Fruit fly (Drosophila melanogaster) whole organism, embryonic: Measurements from ENCODE around the gene CG10086.

Experiments used
- Abd-B ChIP-seq: fragments of 200-800 bp; sonication (Bioruptor generic); optimal IDR thresholded peaks from 2 replicates; lab custom pipeline; 2018; ENCODE audit warnings: missing biosample characterization, mild to moderate bottlenecking, missing genetic modification characterization, moderate library complexity
- Antp ChIP-seq: fragments of 200-800 bp; sonication (Bioruptor generic); optimal IDR thresholded peaks from 3 replicates; lab custom pipeline; 2016; ENCODE audit warnings: missing biosample characterization, missing genetic modification characterization
- CG10321 ChIP-seq: fragments of 200-800 bp; sonication (Bioruptor generic); IDR thresholded peaks from 2 replicates; pipeline ENCODE4 v1.3.6; 2022; ENCODE audit warnings: missing biosample characterization, missing genetic modification characterization
- CG11560 ChIP-seq: fragments of 200-800 bp; sonication (Bioruptor generic); IDR thresholded peaks from 3 replicates; pipeline ENCODE4 v1.3.6; 2022; ENCODE audit warnings: missing biosample characterization, missing genetic modification characterization
- CG12769 ChIP-seq: fragments of 200-800 bp; sonication (Bioruptor generic); optimal IDR thresholded peaks from 2 replicates; lab custom pipeline; 2019; ENCODE audit warnings: missing biosample characterization, mild to moderate bottlenecking, missing genetic modification characterization, moderate library complexity
- CG14860 ChIP-seq: fragments of 200-800 bp; sonication (Bioruptor generic); IDR thresholded peaks from 3 replicates; pipeline ENCODE4 v1.3.6; 2022; ENCODE audit warnings: missing biosample characterization, missing genetic modification characterization; ENCODE audit not compliant: partially characterized antibody
- CG15514 ChIP-seq: fragments of 200-800 bp; sonication (Bioruptor generic); optimal IDR thresholded peaks from 3 replicates; lab custom pipeline; 2017; ENCODE audit warnings: missing biosample characterization, missing genetic modification characterization, mild to moderate bottlenecking, moderate library complexity, missing genetic modification reagents
- CG2129 ChIP-seq: fragments of 200-800 bp; sonication (Bioruptor generic); IDR thresholded peaks from 2 replicates; pipeline ENCODE4 v1.3.6; 2022; ENCODE audit warnings: missing biosample characterization, missing genetic modification characterization; ENCODE audit not compliant: partially characterized antibody
- CG2875 ChIP-seq: fragments of 200-800 bp; sonication (Bioruptor generic); optimal IDR thresholded peaks from 2 replicates; lab custom pipeline; 2017; ENCODE audit warnings: missing biosample characterization, mild to moderate bottlenecking, missing genetic modification characterization, missing genetic modification reagents
- CG3163 ChIP-seq: fragments of 200-800 bp; sonication (Bioruptor generic); optimal IDR thresholded peaks from 3 replicates; lab custom pipeline; 2016; ENCODE audit warnings: missing biosample characterization, missing genetic modification characterization
- CG3726 ChIP-seq: fragments of 200-800 bp; sonication (Bioruptor generic); IDR thresholded peaks from 3 replicates; pipeline ENCODE4, ENCODE4 v1.3.6; 2022; ENCODE audit warnings: missing biosample characterization, missing genetic modification characterization
- CG4424 ChIP-seq: fragments of 200-800 bp; sonication (Bioruptor generic); optimal IDR thresholded peaks from 3 replicates; lab custom pipeline; 2016; ENCODE audit warnings: missing biosample characterization, missing genetic modification characterization
- CG4854 ChIP-seq: fragments of 200-800 bp; sonication (Bioruptor generic); optimal IDR thresholded peaks from 2 replicates; lab custom pipeline; 2016; ENCODE audit warnings: missing biosample characterization, missing genetic modification characterization, inconsistent platforms
- CG6254 ChIP-seq: fragments of 200-800 bp; sonication (Bioruptor generic); optimal IDR thresholded peaks from 3 replicates; lab custom pipeline; 2017; ENCODE audit warnings: mild to moderate bottlenecking, missing biosample characterization, missing genetic modification reagents, missing genetic modification characterization
- CG6272 ChIP-seq: fragments of 200-800 bp; sonication (Bioruptor generic); IDR thresholded peaks from 2 replicates; pipeline ENCODE4 v1.3.6; 2022; ENCODE audit warnings: missing biosample characterization, missing genetic modification characterization
- CG7556 ChIP-seq: fragments of 200-800 bp; sonication (Bioruptor generic); optimal IDR thresholded peaks from 2 replicates; lab custom pipeline; 2017; ENCODE audit warnings: missing biosample characterization, mild to moderate bottlenecking, missing genetic modification characterization
- CG7963 ChIP-seq: fragments of 200-800 bp; sonication (Bioruptor generic); IDR thresholded peaks from 3 replicates; pipeline ENCODE4 v1.3.6; 2022; ENCODE audit warnings: missing biosample characterization, missing genetic modification characterization; ENCODE audit not compliant: partially characterized antibody
- CG9727 ChIP-seq: fragments of 200-800 bp; sonication (Bioruptor generic); optimal IDR thresholded peaks from 3 replicates; lab custom pipeline; 2017; ENCODE audit warnings: missing biosample characterization, mild to moderate bottlenecking, missing genetic modification characterization
- Deaf1 ChIP-seq: fragments of 200-800 bp; optimal IDR thresholded peaks from 3 replicates; lab custom pipeline; 2019; ENCODE audit warnings: missing biosample characterization, mild to moderate bottlenecking, missing genetic modification characterization, moderate library complexity
- HLH4C ChIP-seq: fragments of 200-800 bp; sonication (Bioruptor generic); IDR thresholded peaks from 3 replicates; pipeline ENCODE4 v1.3.6; 2022; ENCODE audit warnings: missing biosample characterization, missing genetic modification characterization; ENCODE audit not compliant: partially characterized antibody
- Hmx ChIP-seq: fragments of 200-800 bp; sonication (Bioruptor generic); optimal IDR thresholded peaks from 2 replicates; lab custom pipeline; 2016; ENCODE audit warnings: missing biosample characterization, missing genetic modification characterization
- Mad ChIP-seq: fragments of 200-800 bp; sonication (Bioruptor generic); optimal IDR thresholded peaks from 2 replicates; lab custom pipeline; 2016; ENCODE audit warnings: missing biosample characterization, missing genetic modification characterization
- Meics ChIP-seq: fragments of 200-800 bp; sonication (Bioruptor generic); optimal IDR thresholded peaks from 2 replicates; lab custom pipeline; 2017; ENCODE audit warnings: missing biosample characterization, mild to moderate bottlenecking, missing genetic modification characterization
- PHDP ChIP-seq: fragments of 200-800 bp; sonication (Bioruptor generic); optimal IDR thresholded peaks from 3 replicates; lab custom pipeline; 2018; ENCODE audit warnings: missing biosample characterization, mild to moderate bottlenecking, missing genetic modification characterization, moderate library complexity
- Rx ChIP-seq: fragments of 200-800 bp; sonication (Bioruptor generic); IDR thresholded peaks from 2 replicates; pipeline ENCODE4 v1.3.6; 2022; ENCODE audit warnings: missing biosample characterization, missing genetic modification characterization
- Vsx1 ChIP-seq: fragments of 200-800 bp; sonication (Bioruptor generic); optimal IDR thresholded peaks from 2 replicates; lab custom pipeline; 2017; ENCODE audit warnings: missing biosample characterization, mild to moderate bottlenecking, missing genetic modification characterization, missing genetic modification reagents
- abd-A ChIP-seq: fragments of 200-800 bp; sonication (Bioruptor generic); optimal IDR thresholded peaks from 3 replicates; lab custom pipeline; 2019; ENCODE audit warnings: missing biosample characterization, mild to moderate bottlenecking, missing genetic modification characterization, moderate library complexity
- br ChIP-seq: fragments of >200 bp; optimal IDR thresholded peaks from 2 replicates; lab custom pipeline; 2017
- cad ChIP-seq: fragments of >200 bp; optimal IDR thresholded peaks from 2 replicates; lab custom pipeline; 2017; ENCODE audit warnings: missing biosample characterization, missing genetic modification characterization
- chinmo ChIP-seq: fragments of 200-800 bp; sonication (Bioruptor generic); IDR thresholded peaks from 4 replicates; pipeline ENCODE4 v1.3.6; 2022; ENCODE audit warnings: missing biosample characterization, missing genetic modification characterization; ENCODE audit not compliant: partially characterized antibody
- chm ChIP-seq: fragments of 200-800 bp; sonication (Bioruptor generic); IDR thresholded peaks from 2 replicates; pipeline ENCODE4 v1.3.6; 2022; ENCODE audit warnings: missing biosample characterization, missing genetic modification characterization
- chn ChIP-seq: fragments of 200-800 bp; sonication (Bioruptor generic); optimal IDR thresholded peaks from 2 replicates; lab custom pipeline; 2016; ENCODE audit warnings: missing biosample characterization, missing genetic modification characterization
- dmrt99B ChIP-seq: fragments of 200-800 bp; sonication (Bioruptor generic); optimal IDR thresholded peaks from 2 replicates; lab custom pipeline; 2018; ENCODE audit warnings: missing biosample characterization, mild to moderate bottlenecking, missing genetic modification characterization, moderate library complexity
- gsb-n ChIP-seq: fragments of 200-800 bp; sonication (Bioruptor generic); optimal IDR thresholded peaks from 3 replicates; lab custom pipeline; 2018; ENCODE audit warnings: missing biosample characterization, mild to moderate bottlenecking, missing genetic modification characterization
- hb ChIP-seq: fragments of 200-800 bp; sonication (Bioruptor generic); IDR thresholded peaks from 3 replicates; pipeline ENCODE4 v1.3.6; 2022; ENCODE audit warnings: missing biosample characterization, missing genetic modification characterization; ENCODE audit not compliant: partially characterized antibody
- kah ChIP-seq: fragments of 200-800 bp; sonication (Bioruptor generic); optimal IDR thresholded peaks from 2 replicates; lab custom pipeline; 2018; ENCODE audit warnings: missing biosample characterization, mild to moderate bottlenecking, missing genetic modification characterization
- knrl ChIP-seq: fragments of 200-800 bp; sonication (Bioruptor generic); IDR thresholded peaks from 3 replicates; pipeline ENCODE4 v1.3.6; 2022; ENCODE audit warnings: missing biosample characterization, missing genetic modification characterization; ENCODE audit not compliant: partially characterized antibody
- lmd ChIP-seq: fragments of 200-800 bp; sonication (Bioruptor generic); IDR thresholded peaks from 2 replicates; pipeline ENCODE4 v1.3.6; 2022; ENCODE audit warnings: missing biosample characterization, missing genetic modification characterization
- maf-S ChIP-seq: fragments of 200-800 bp; sonication (Bioruptor generic); optimal IDR thresholded peaks from 2 replicates; lab custom pipeline; 2016; ENCODE audit warnings: missing biosample characterization, missing genetic modification characterization
- nau ChIP-seq: fragments of 200-800 bp; sonication (Bioruptor generic); optimal IDR thresholded peaks from 3 replicates; lab custom pipeline; 2017; ENCODE audit warnings: missing biosample characterization, mild to moderate bottlenecking, missing genetic modification characterization, missing genetic modification reagents
- otp ChIP-seq: fragments of 200-800 bp; sonication (Bioruptor generic); IDR thresholded peaks from 3 replicates; pipeline ENCODE4, ENCODE4 v1.3.6; 2022; ENCODE audit warnings: missing biosample characterization, missing genetic modification characterization
- prd ChIP-seq, 3 experiments: fragments of >200 bp in 2 of 3; fragments of 200-800 bp in 1 of 3; sonication (Bioruptor generic) in 1 of 3; optimal IDR thresholded peaks in 2 of 3; IDR thresholded peaks in 1 of 3; 2 replicates in 2 of 3; 3 replicates in 1 of 3; pipeline versions ENCODE4 v1.3.6 to Lab custom; 2017 to 2022; ENCODE audit warnings: missing biosample characterization in 1 of 3, missing genetic modification characterization in 1 of 3
- pzg ChIP-seq: fragments of 200-800 bp; sonication (Bioruptor generic); optimal IDR thresholded peaks from 3 replicates; lab custom pipeline; 2018; ENCODE audit warnings: missing biosample characterization, mild to moderate bottlenecking, missing genetic modification characterization, moderate library complexity
- ro ChIP-seq: fragments of 200-800 bp; sonication (Bioruptor generic); IDR thresholded peaks from 2 replicates; pipeline ENCODE4 v1.3.6; 2022; ENCODE audit warnings: missing biosample characterization, missing genetic modification characterization
- sd ChIP-seq: fragments of 200-800 bp; sonication (Bioruptor generic); optimal IDR thresholded peaks from 3 replicates; lab custom pipeline; 2018; ENCODE audit warnings: missing biosample characterization, mild to moderate bottlenecking, missing genetic modification characterization, moderate library complexity
- sqz ChIP-seq: fragments of 200-800 bp; sonication (Bioruptor generic); optimal IDR thresholded peaks from 3 replicates; lab custom pipeline; 2018; ENCODE audit warnings: missing biosample characterization, mild to moderate bottlenecking, missing genetic modification characterization
- tll ChIP-seq, 2 experiments: fragments of 200-800 bp in 1 of 2; fragments of >200 bp in 1 of 2; sonication (Bioruptor generic) in 1 of 2; optimal IDR thresholded peaks; 2 replicates each; lab custom pipeline; 2017 to 2019; ENCODE audit warnings: missing biosample characterization in 2 of 2, missing genetic modification characterization in 2 of 2, mild to moderate bottlenecking in 1 of 2, moderate library complexity in 1 of 2
- tup ChIP-seq: fragments of 200-800 bp; sonication (Bioruptor generic); optimal IDR thresholded peaks from 2 replicates; lab custom pipeline; 2016; ENCODE audit warnings: missing biosample characterization, mild to moderate bottlenecking, missing genetic modification characterization, moderate library complexity
- vvl ChIP-seq: fragments of 200-800 bp; sonication (Bioruptor generic); IDR thresholded peaks from 2 replicates; pipeline ENCODE4 v1.3.6; 2022; ENCODE audit warnings: missing biosample characterization, missing genetic modification characterization
- wor ChIP-seq: fragments of 200-800 bp; sonication (Bioruptor generic); IDR thresholded peaks from 2 replicates; pipeline ENCODE4 v1.3.6; 2022; ENCODE audit warnings: missing biosample characterization, missing genetic modification characterization

Gene CG10086

dm6 chr3R:7821559-7821958, 31.1 kb downstream of the CG10086 start (continued):
- TF ChIP-seq CG11560 (tag; lab: Robert Waterston, UW) (no peak), CG7963 (GFP tag; lab: Robert Waterston, UW) (no peak), sd (tag; lab: Kevin White, UChicago) (peak; percentile 13), vvl (GFP tag; lab: Robert Waterston, UW) (peak; percentile 42; the same call in 1 of the 2 replicates), Mad (GFP tag; lab: Kevin White, UChicago) (no peak), Abd-B (peak; percentile 11), tll (GFP tag; optimal IDR thresholded peaks at IDR 0.05; lab: Kevin White, UChicago) (no peak), gsb-n (tag; lab: Kevin White, UChicago) (no peak), chm (no peak), CG10321 (GFP tag; lab: Robert Waterston, UW) (no peak), CG6254 (GFP tag; lab: Kevin White, UChicago) (no peak), PHDP (tag; lab: Kevin White, UChicago) (peak; percentile 28), prd (optimal IDR thresholded peaks at IDR 0.05; lab: Kevin White, UChicago) (no peak), prd (GFP tag; IDR thresholded peaks at IDR 0.05; lab: Robert Waterston, UW) (peak; percentile 50; the same call in 2 of the 3 replicates), tup (GFP tag; lab: Kevin White, UChicago) (no peak), Hmx (no peak), br (lab: Kevin White, UChicago) (no peak), dmrt99B (tag; lab: Kevin White, UChicago) (peak; percentile 37), CG3163 (no peak), CG7556 (GFP tag; lab: Kevin White, UChicago) (peak; percentile 66), CG4854 (no peak), HLH4C (no peak), wor (GFP tag; lab: Robert Waterston, UW) (no peak), Antp (GFP tag; lab: Kevin White, UChicago) (no peak), hb (GFP tag; lab: Robert Waterston, UW) (no peak), Rx (GFP tag; lab: Robert Waterston, UW) (peak; percentile 27; the same call in 1 of the 2 replicates), kah (GFP tag; lab: Kevin White, UChicago) (no peak), CG4424 (GFP tag; lab: Kevin White, UChicago) (no peak), Meics (peak; percentile 71), ro (no peak), maf-S (no peak), CG2129 (GFP tag; lab: Robert Waterston, UW) (no peak), chn (GFP tag; lab: Kevin White, UChicago) (no peak), sqz (GFP tag; lab: Kevin White, UChicago) (no peak), abd-A (tag; lab: Kevin White, UChicago) (no peak), otp (GFP tag; lab: Robert Waterston, UW) (no peak), knrl (GFP tag; lab: Robert Waterston, UW) (no peak), CG12769 (no peak), CG2875 (no peak), nau (GFP tag; lab: Kevin White, UChicago) (no peak), CG15514 (peak; percentile 26), Vsx1 (no peak), CG6272 (GFP tag; lab: Robert Waterston, UW) (no peak), lmd (GFP tag; lab: Robert Waterston, UW) (peak; percentile 41; the same call in 1 of the 2 replicates), Deaf1 (no peak), CG14860 (GFP tag; lab: Robert Waterston, UW) (no peak), pzg (GFP tag; lab: Kevin White, UChicago) (no peak), chinmo (no peak), CG3726 (GFP tag; lab: Robert Waterston, UW) (0 out of 3 replicates have a peak, but pooled peaks have one; percentile 13), cad (no peak), CG9727 (GFP tag; lab: Kevin White, UChicago) (peak; percentile 26)
